Fruit fly (Drosophila melanogaster) S2 (cell line): ENCODE results near the gene lobo.

Experiments used
- CG8478 ChIP-seq: fragments of >200 bp; optimal IDR thresholded peaks from 2 replicates; lab custom pipeline; 2018
- CTCF ChIP-seq, 2 experiments: fragments of >200 bp; optimal IDR thresholded peaks; 2 replicates each; lab custom pipeline; 2018

DNA sequence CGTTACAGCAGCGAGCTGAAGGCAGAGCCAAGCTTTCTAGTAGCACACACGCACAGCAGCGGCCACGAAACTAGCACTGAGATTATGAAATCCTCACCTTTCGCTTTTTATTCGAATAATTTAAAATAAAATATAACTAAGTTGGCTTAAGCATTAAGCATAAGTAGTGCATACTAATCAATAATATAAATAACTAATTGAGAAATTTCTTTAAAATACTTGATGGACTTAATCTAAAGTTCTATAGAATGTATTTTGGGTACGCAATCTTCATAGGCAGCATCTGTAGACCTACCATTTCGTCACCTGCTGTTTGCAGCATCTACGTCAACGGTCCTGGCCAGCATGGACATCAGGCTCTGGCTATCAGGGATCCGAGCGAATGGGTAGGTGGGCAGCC lies 41.2 kb downstream of the lobo start:
- TF ChIP-seq CG8478 (lab: Kevin White, UChicago) (no peak), CTCF (optimal IDR thresholded peaks at IDR 0.05; lab: Kevin White, UChicago) (no peak)
